Fruit fly (Drosophila melanogaster) whole organism, pupa: ENCODE measurements around the gene mRpL14.

ENCODE experiments used
- CG12605 ChIP-seq: fragments of 200-800 bp; sonication (Bioruptor generic); IDR thresholded peaks from 2 replicates; pipeline ENCODE4 v1.3.6; 2022; ENCODE audit warnings: missing biosample characterization, missing genetic modification characterization
- CG13204 ChIP-seq: fragments of 200-800 bp; sonication (Bioruptor generic); optimal IDR thresholded peaks from 2 replicates; lab custom pipeline; 2018; ENCODE audit warnings: missing biosample characterization, mild to moderate bottlenecking, missing genetic modification characterization, moderate library complexity
- CG15710 ChIP-seq: fragments of 200-800 bp; sonication (Bioruptor generic); optimal IDR thresholded peaks from 2 replicates; lab custom pipeline; 2018; ENCODE audit warnings: missing biosample characterization, mild to moderate bottlenecking, missing genetic modification characterization, moderate library complexity
- CG17806 ChIP-seq: fragments of 200-800 bp; sonication (Bioruptor generic); optimal IDR thresholded peaks from 2 replicates; lab custom pipeline; 2018; ENCODE audit warnings: missing biosample characterization, mild to moderate bottlenecking, missing genetic modification characterization, moderate library complexity
- CG4496 ChIP-seq: fragments of 200-800 bp; sonication (Bioruptor generic); IDR thresholded peaks from 3 replicates; pipeline ENCODE4 v1.3.6; 2022; ENCODE audit warnings: missing biosample characterization, missing genetic modification characterization
- EcR ChIP-seq: fragments of 200-800 bp; sonication (Bioruptor generic); optimal IDR thresholded peaks from 3 replicates; lab custom pipeline; 2019; ENCODE audit warnings: missing biosample characterization, missing genetic modification characterization, mild to moderate bottlenecking, moderate library complexity, missing genetic modification reagents
- Pif1A ChIP-seq: fragments of 200-800 bp; sonication (Bioruptor generic); optimal IDR thresholded peaks from 3 replicates; lab custom pipeline; 2016; ENCODE audit warnings: missing biosample characterization, missing genetic modification characterization
- Snoo ChIP-seq: fragments of 200-800 bp; sonication (Bioruptor generic); optimal IDR thresholded peaks from 3 replicates; lab custom pipeline; 2017; ENCODE audit warnings: missing biosample characterization, mild to moderate bottlenecking, missing genetic modification characterization, inconsistent platforms
- fd96Ca ChIP-seq: fragments of 200-800 bp; sonication (Bioruptor generic); IDR thresholded peaks from 3 replicates; pipeline ENCODE4 v1.3.6; 2022; ENCODE audit warnings: missing biosample characterization, missing genetic modification characterization
- rn ChIP-seq: fragments of 200-800 bp; sonication (Bioruptor generic); IDR thresholded peaks from 2 replicates; pipeline ENCODE4 v1.3.6; 2022; ENCODE audit warnings: missing biosample characterization, missing genetic modification characterization

DNA sequence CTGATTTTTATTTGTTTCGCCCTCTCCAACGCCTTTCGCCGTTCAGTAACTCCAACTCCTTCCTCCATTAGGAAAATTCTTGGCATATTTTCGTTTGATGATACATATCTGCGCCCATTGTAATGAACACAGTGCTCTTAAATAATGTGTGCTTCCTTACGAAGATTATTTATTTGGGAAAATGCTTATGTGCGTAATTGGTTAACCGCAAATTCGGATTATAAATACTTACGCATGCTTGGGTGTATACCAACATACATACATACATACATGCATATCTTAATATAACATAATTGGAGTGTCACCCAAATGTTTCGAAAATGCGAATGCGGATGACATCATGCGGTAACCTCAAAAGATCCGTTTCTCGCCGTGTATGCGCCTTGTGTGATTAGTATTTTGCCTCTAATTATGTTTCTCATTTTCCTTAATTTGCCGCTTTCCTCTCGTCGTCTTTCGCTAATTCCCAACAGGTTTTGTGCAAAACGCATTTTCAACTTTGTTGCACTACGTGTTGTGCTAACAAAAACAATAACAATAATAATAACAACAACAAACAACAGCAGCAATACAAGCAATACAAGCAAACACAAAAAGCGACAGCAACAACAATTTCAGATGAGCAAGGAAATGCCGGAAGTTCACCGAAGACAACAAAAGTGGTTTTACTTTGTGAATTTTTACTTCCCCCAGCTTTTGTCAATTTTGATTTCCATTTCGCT is 39.8 kb downstream of the mRpL14 start:
- TF ChIP-seq CG12605 (GFP tag; lab: Robert Waterston, UW) (no peak), EcR (no peak), Snoo (tag; lab: Kevin White, UChicago) (no peak), CG13204 (GFP tag; lab: Kevin White, UChicago) (no peak), CG15710 (no peak), Pif1A (GFP tag; lab: Kevin White, UChicago) (no peak), CG4496 (GFP tag; lab: Robert Waterston, UW) (no peak), rn (GFP tag; lab: Robert Waterston, UW) (no peak), CG17806 (no peak), fd96Ca (GFP tag; lab: Robert Waterston, UW) (no peak)
